Worm (Caenorhabditis elegans) whole organism, L1 larva: ENCODE data around the gene sel-1.
A peak's percentile ranks its signal among the peaks of the same experiment; 100 is the strongest.

Experiments
- C16A3.4 ChIP-seq: fragments of 150-350 bp; optimal IDR thresholded peaks from 2 replicates; lab custom pipeline; 2014; ENCODE audit warnings: missing biosample characterization, missing genetic modification characterization
- aha-1 ChIP-seq: fragments of 150-350 bp; optimal IDR thresholded peaks from 2 replicates; lab custom pipeline; 2014; ENCODE audit warnings: missing biosample characterization, missing genetic modification characterization
- alr-1 ChIP-seq: fragments of 200-800 bp; sonication (Bioruptor generic); optimal IDR thresholded peaks from 2 replicates; lab custom pipeline; 2018; ENCODE audit warnings: borderline replicate concordance, mild to moderate bottlenecking, missing genetic modification characterization, missing compliant biosample characterization
- ama-1 ChIP-seq: fragments of 150-350 bp; optimal IDR thresholded peaks from 2 replicates; lab custom pipeline; 2014
- blmp-1 ChIP-seq: fragments of 150-350 bp; optimal IDR thresholded peaks from 2 replicates; lab custom pipeline; 2014; ENCODE audit warnings: missing biosample characterization, missing genetic modification characterization
- ceh-63 ChIP-seq: fragments of 200-800 bp; sonication (Bioruptor generic); optimal IDR thresholded peaks from 2 replicates; lab custom pipeline; 2018; ENCODE audit warnings: mild to moderate bottlenecking, missing genetic modification characterization, missing compliant biosample characterization
- dpl-1 ChIP-seq, 3 experiments: fragments of 150-350 bp in 2 of 3; sonication (generic microtip) in 1 of 3; optimal IDR thresholded peaks; 2 replicates each; lab custom pipeline; 2014 to 2017; ENCODE audit warnings: missing biosample characterization in 3 of 3, missing genetic modification characterization in 3 of 3, missing genetic modification reagents in 3 of 3
- dsc-1 ChIP-seq: sonication (generic microtip); optimal IDR thresholded peaks from 2 replicates; lab custom pipeline; 2016; ENCODE audit warnings: mild to moderate bottlenecking, missing genetic modification characterization, missing compliant biosample characterization
- efl-3 ChIP-seq: fragments of 200-800 bp; sonication (Bioruptor generic); optimal IDR thresholded peaks from 2 replicates; lab custom pipeline; 2018; ENCODE audit warnings: mild to moderate bottlenecking, missing genetic modification characterization, missing compliant biosample characterization
- elt-2 ChIP-seq: sonication (generic microtip); optimal IDR thresholded peaks from 2 replicates; lab custom pipeline; 2016; ENCODE audit warnings: missing genetic modification characterization, mild to moderate bottlenecking, inconsistent platforms, missing compliant biosample characterization, missing genetic modification reagents
- elt-3 ChIP-seq, 6 experiments: fragments of 150-350 bp in 1 of 6; sonication (generic microtip); optimal IDR thresholded peaks; 2 replicates each; lab custom pipeline; 2017 to 2018; ENCODE audit warnings: missing biosample characterization in 6 of 6, missing genetic modification characterization in 6 of 6, inconsistent platforms in 1 of 6
- fkh-4 ChIP-seq: sonication (generic microtip); optimal IDR thresholded peaks from 2 replicates; lab custom pipeline; 2016; ENCODE audit warnings: missing compliant biosample characterization, missing genetic modification characterization, borderline replicate concordance
- grh-1 ChIP-seq: fragments of 200-800 bp; sonication (Bioruptor generic); IDR thresholded peaks from 2 replicates; pipeline ENCODE4 v1.3.6; 2022; ENCODE audit warnings: missing genetic modification reagents, missing genetic modification characterization, missing compliant biosample characterization
- isw-1 ChIP-seq: fragments of 200-800 bp; sonication (Bioruptor generic); IDR thresholded peaks from 2 replicates; pipeline ENCODE4 v1.3.6; 2022; ENCODE audit warnings: missing genetic modification characterization, missing compliant biosample characterization
- lin-14 ChIP-seq: fragments of 200-800 bp; sonication (Bioruptor generic); optimal IDR thresholded peaks from 2 replicates; lab custom pipeline; 2018; ENCODE audit warnings: mild to moderate bottlenecking, missing genetic modification characterization, moderate library complexity, missing compliant biosample characterization
- lin-35 ChIP-seq, 2 experiments: fragments of 150-350 bp; optimal IDR thresholded peaks; 2 replicates each; lab custom pipeline; 2014; ENCODE audit warnings: missing biosample characterization in 2 of 2, missing genetic modification characterization in 2 of 2, missing genetic modification reagents in 2 of 2
- lsy-2 ChIP-seq, 2 experiments: fragments of 150-350 bp; optimal IDR thresholded peaks; 2 replicates each; lab custom pipeline; 2014; ENCODE audit warnings: missing biosample characterization in 2 of 2, missing genetic modification characterization in 2 of 2
- mab-9 ChIP-seq: fragments of 200-800 bp; sonication (Bioruptor generic); IDR thresholded peaks from 2 replicates; pipeline ENCODE4 v1.3.6; 2022; ENCODE audit warnings: missing genetic modification reagents, missing genetic modification characterization, missing compliant biosample characterization
- mdl-1 ChIP-seq, 2 experiments: fragments of 150-350 bp; optimal IDR thresholded peaks; 2 replicates each; lab custom pipeline; 2014 to 2017; ENCODE audit warnings: missing biosample characterization in 2 of 2, missing genetic modification characterization in 2 of 2, inconsistent platforms in 1 of 2
- mef-2 ChIP-seq: fragments of 150-350 bp; optimal IDR thresholded peaks from 2 replicates; lab custom pipeline; 2014; ENCODE audit warnings: missing biosample characterization, missing genetic modification characterization
- mep-1 ChIP-seq: fragments of 150-350 bp; optimal IDR thresholded peaks from 2 replicates; lab custom pipeline; 2014; ENCODE audit warnings: missing biosample characterization, missing genetic modification characterization
- nhr-12 ChIP-seq: sonication (generic microtip); optimal IDR thresholded peaks from 2 replicates; lab custom pipeline; 2017; ENCODE audit warnings: missing biosample characterization, missing genetic modification characterization
- nhr-19 ChIP-seq: fragments of 200-800 bp; sonication (Bioruptor generic); conservative IDR thresholded peaks from 2 replicates; pipeline ENCODE4 v1.3.6; 2022; ENCODE audit warnings: missing genetic modification characterization, missing compliant biosample characterization
- nhr-20 ChIP-seq: sonication (generic microtip); optimal IDR thresholded peaks from 2 replicates; lab custom pipeline; 2016; ENCODE audit warnings: mild to moderate bottlenecking, missing genetic modification characterization, missing compliant biosample characterization
- nhr-47 ChIP-seq: sonication (generic microtip); optimal IDR thresholded peaks from 2 replicates; lab custom pipeline; 2016; ENCODE audit warnings: mild to moderate bottlenecking, missing genetic modification characterization, moderate library complexity, missing compliant biosample characterization
- nhr-71 ChIP-seq: sonication (generic microtip); optimal IDR thresholded peaks from 2 replicates; lab custom pipeline; 2016; ENCODE audit warnings: mild to moderate bottlenecking, missing genetic modification characterization, moderate library complexity, missing compliant biosample characterization
- nhr-84 ChIP-seq: sonication (generic microtip); optimal IDR thresholded peaks from 2 replicates; lab custom pipeline; 2017; ENCODE audit warnings: missing biosample characterization, missing genetic modification characterization
- nhr-85 ChIP-seq: sonication (generic microtip); peaks from one replicate; lab custom pipeline; 2016; ENCODE audit warnings: missing genetic modification characterization, inconsistent platforms, missing compliant biosample characterization
- nhr-90 ChIP-seq: sonication (generic microtip); optimal IDR thresholded peaks from 2 replicates; lab custom pipeline; 2016; ENCODE audit warnings: mild to moderate bottlenecking, missing genetic modification characterization, missing compliant biosample characterization; ENCODE audit not compliant: poor library complexity
- pax-3 ChIP-seq: fragments of 200-800 bp; sonication (Bioruptor generic); optimal IDR thresholded peaks from 2 replicates; lab custom pipeline; 2018; ENCODE audit warnings: mild to moderate bottlenecking, missing genetic modification characterization, moderate library complexity, missing compliant biosample characterization
- pqm-1 ChIP-seq: sonication (generic microtip); optimal IDR thresholded peaks from 3 replicates; lab custom pipeline; 2017; ENCODE audit warnings: missing biosample characterization, missing genetic modification characterization
- snu-23 ChIP-seq: sonication (generic microtip); optimal IDR thresholded peaks from 2 replicates; lab custom pipeline; 2016; ENCODE audit warnings: missing genetic modification characterization, missing compliant biosample characterization
- sup-37 ChIP-seq: fragments of 200-800 bp; sonication (Bioruptor generic); optimal IDR thresholded peaks from 2 replicates; lab custom pipeline; 2018; ENCODE audit warnings: mild to moderate bottlenecking, missing genetic modification characterization, missing compliant biosample characterization
- tbx-2 ChIP-seq: sonication (generic microtip); optimal IDR thresholded peaks from 2 replicates; lab custom pipeline; 2016; ENCODE audit warnings: missing genetic modification characterization, missing compliant biosample characterization
- tlp-1 ChIP-seq: fragments of 150-350 bp; optimal IDR thresholded peaks from 2 replicates; lab custom pipeline; 2014; ENCODE audit warnings: missing biosample characterization, missing genetic modification characterization
- unc-130 ChIP-seq: fragments of 150-350 bp; optimal IDR thresholded peaks from 2 replicates; lab custom pipeline; 2017; ENCODE audit warnings: missing biosample characterization, missing genetic modification characterization, inconsistent platforms
- unc-30 ChIP-seq: sonication (generic microtip); optimal IDR thresholded peaks from 2 replicates; lab custom pipeline; 2017; ENCODE audit warnings: missing biosample characterization, missing genetic modification characterization
- unc-86 ChIP-seq: sonication (generic microtip); optimal IDR thresholded peaks from 2 replicates; lab custom pipeline; 2016; ENCODE audit warnings: missing genetic modification characterization, missing compliant biosample characterization
- unc-98 ChIP-seq: fragments of 200-800 bp; sonication (Bioruptor generic); IDR thresholded peaks from 2 replicates; pipeline ENCODE4 v1.3.6; 2022; ENCODE audit warnings: missing genetic modification characterization, missing compliant biosample characterization
- ztf-4 ChIP-seq: fragments of 150-350 bp; optimal IDR thresholded peaks from 2 replicates; lab custom pipeline; 2014; ENCODE audit warnings: missing biosample characterization, missing genetic modification characterization

The sel-1 gene

DNA sequence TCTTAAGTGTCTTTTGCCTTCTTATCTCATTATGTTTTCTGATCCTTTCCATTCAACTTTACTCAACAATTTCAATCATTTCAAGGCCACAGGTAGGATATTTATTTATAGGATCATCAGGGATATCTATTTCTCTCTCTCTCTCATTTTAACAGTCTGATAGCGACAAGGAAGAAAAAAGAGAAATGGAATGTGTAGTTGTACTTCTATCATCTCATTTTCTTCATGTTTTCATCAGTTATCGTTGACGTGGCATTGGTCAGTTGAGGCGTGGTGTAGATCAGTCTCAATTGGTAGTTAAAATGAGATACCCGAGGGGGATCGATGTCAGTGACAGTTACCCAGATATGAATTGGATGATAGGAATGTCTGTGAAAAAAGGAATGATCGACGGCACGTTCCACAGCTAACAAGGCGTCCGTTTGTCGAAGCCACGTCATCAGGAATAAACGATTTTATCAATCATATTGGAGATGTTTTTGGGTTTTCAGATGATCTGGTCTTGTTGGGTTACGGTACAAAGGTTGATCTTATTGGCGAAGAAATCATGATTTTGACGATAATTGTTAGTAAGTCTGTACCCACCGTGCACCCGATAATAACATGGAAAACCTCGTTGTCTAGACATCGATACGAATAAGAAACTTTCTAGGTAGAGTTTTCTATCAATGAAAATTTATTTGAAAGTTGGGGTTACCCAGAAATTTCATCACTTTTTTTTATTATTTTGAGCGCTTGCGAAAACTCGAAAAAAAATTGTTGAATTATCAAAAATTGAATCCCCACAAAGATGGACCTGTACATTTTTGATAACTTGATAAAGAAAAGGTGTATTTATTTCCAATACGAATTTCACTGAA is 6.1 kb upstream of the sel-1 start (continued):
- TF ChIP-seq alr-1 (tag; lab: Kevin White, UChicago): no peak
- peak; percentile 98 for TF ChIP-seq nhr-85 (tag; lab: Kevin White, UChicago)
- peak; percentile 54 for TF ChIP-seq nhr-19 (GFP tag; lab: Robert Waterston, UW)
- no peak for TF ChIP-seq tlp-1
- TF ChIP-seq sup-37 (GFP tag; lab: Kevin White, UChicago): no peak
- TF ChIP-seq pax-3: no peak
- TF ChIP-seq pqm-1 (tag; lab: Kevin White, UChicago): no peak
- TF ChIP-seq elt-2: no peak
- no peak for TF ChIP-seq unc-30
- TF ChIP-seq unc-130 (tag; lab: Kevin White, UChicago): peak; percentile 64

DNA sequence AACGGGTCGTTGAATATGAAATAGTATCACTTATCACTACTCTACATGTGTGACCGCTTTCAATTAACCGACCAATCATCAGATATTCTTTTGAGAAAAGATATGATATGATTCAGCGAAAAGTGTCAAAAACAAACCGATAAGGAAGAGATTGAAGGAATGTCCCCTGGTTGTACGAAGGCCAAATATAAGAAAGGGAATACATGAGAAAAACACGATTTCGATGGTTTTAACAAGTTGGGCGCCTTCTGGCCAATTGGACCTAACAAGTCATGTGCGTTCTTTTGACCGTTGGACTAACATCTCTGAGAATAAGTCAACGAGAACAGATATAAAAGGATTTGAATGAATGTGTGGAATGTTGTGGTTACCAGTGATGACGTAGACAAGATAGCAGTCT is 4.7 kb upstream of the sel-1 start:
- peak in 1 of 2 experiments; percentile 25 for TF ChIP-seq lsy-2 (tag; optimal IDR thresholded peaks at IDR 0.05; lab: Kevin White, UChicago)
- peak; percentile 2 for TF ChIP-seq nhr-90
- no peak for TF ChIP-seq mab-9
- 0 out of 2 replicates have a peak, but pooled peaks have one; percentile 5 for TF ChIP-seq grh-1 (GFP tag; lab: Robert Waterston, UW)
- peak; percentile 80 for TF ChIP-seq blmp-1 (tag; lab: Kevin White, UChicago)
- peak; percentile 84 for TF ChIP-seq nhr-85 (tag; lab: Kevin White, UChicago)
- TF ChIP-seq tbx-2: peak; percentile 37
- peak in 3 of 6 experiments; percentile 32 to 85 (median 59) for TF ChIP-seq elt-3 (tag; optimal IDR thresholded peaks at IDR 0.05; lab: Kevin White, UChicago)
- TF ChIP-seq fkh-4: no peak
- peak; percentile 30 for TF ChIP-seq snu-23 (GFP tag; lab: Kevin White, UChicago)
- peak; percentile 59 for TF ChIP-seq nhr-71 (tag; lab: Kevin White, UChicago)
- peak; percentile 21 for TF ChIP-seq nhr-19 (GFP tag; lab: Robert Waterston, UW)
- TF ChIP-seq unc-130 (tag; lab: Kevin White, UChicago): peak; percentile 25
- TF ChIP-seq lin-14 (GFP tag; lab: Kevin White, UChicago): peak; percentile 38
- peak; percentile 42 for TF ChIP-seq nhr-20
- TF ChIP-seq lin-35 (GFP tag; optimal IDR thresholded peaks at IDR 0.05; lab: Kevin White, UChicago): peak in 1 of 2 experiments; percentile 9
- no peak for TF ChIP-seq unc-98 (GFP tag; lab: Robert Waterston, UW)
- no peak for TF ChIP-seq ama-1
- no peak for TF ChIP-seq mef-2 (tag; lab: Kevin White, UChicago)

DNA sequence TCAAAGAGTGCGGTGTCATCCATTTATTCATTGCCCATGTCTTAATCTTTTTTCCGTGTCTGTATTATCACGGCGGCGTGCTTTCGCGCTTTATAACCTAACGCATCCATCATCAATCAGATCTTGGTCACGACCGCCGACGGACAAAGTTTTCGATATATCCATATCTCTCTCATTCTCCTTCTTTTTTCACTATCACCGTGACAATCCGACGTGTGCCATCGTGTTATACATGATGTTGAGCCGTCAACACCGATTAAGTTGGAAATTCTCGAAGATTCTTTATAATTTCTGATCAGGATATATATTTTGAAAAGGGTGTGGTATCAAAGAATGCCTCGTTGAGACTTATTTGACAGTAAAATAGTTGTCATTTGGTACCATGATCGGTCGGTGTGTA is 3.6 kb upstream of the sel-1 start:
- TF ChIP-seq nhr-84 (tag; lab: Kevin White, UChicago) (no peak), C16A3.4 (tag; lab: Kevin White, UChicago) (no peak), nhr-71 (tag; lab: Kevin White, UChicago) (peak; percentile 74), nhr-47 (peak; percentile 20), nhr-19 (GFP tag; lab: Robert Waterston, UW) (peak; percentile 43), efl-3 (no peak), dsc-1 (tag; lab: Kevin White, UChicago) (peak; percentile 5), dpl-1 (GFP tag; optimal IDR thresholded peaks at IDR 0.05; lab: Kevin White, UChicago) (peak in 1 of 3 experiments; percentile 6), unc-86 (no peak), pax-3 (peak; percentile 35), aha-1 (no peak), tbx-2 (peak; percentile 63), blmp-1 (tag; lab: Kevin White, UChicago) (peak; percentile 87), mdl-1 (tag; optimal IDR thresholded peaks at IDR 0.05; lab: Kevin White, UChicago) (peak in 1 of 2 experiments; percentile 23), nhr-20 (peak; percentile 61), lin-14 (GFP tag; lab: Kevin White, UChicago) (peak; percentile 52), grh-1 (GFP tag; lab: Robert Waterston, UW) (peak; percentile 25; the same call in 1 of the 2 replicates), elt-3 (tag; optimal IDR thresholded peaks at IDR 0.05; lab: Kevin White, UChicago) (peak; percentile 10 to 90 (median 75)), nhr-85 (tag; lab: Kevin White, UChicago) (peak; percentile 92), isw-1 (GFP tag; lab: Robert Waterston, UW) (no peak), ztf-4 (no peak), nhr-90 (peak; percentile 55), nhr-12 (tag; lab: Kevin White, UChicago) (no peak), snu-23 (GFP tag; lab: Kevin White, UChicago) (peak; percentile 25), ceh-63 (GFP tag; lab: Kevin White, UChicago) (no peak), mep-1 (tag; lab: Kevin White, UChicago) (peak; percentile 22), unc-130 (tag; lab: Kevin White, UChicago) (peak; percentile 39)
